Fruit fly (Drosophila melanogaster): ENCODE data around the gene Uch-L5.

The Uch-L5 gene

DNA sequence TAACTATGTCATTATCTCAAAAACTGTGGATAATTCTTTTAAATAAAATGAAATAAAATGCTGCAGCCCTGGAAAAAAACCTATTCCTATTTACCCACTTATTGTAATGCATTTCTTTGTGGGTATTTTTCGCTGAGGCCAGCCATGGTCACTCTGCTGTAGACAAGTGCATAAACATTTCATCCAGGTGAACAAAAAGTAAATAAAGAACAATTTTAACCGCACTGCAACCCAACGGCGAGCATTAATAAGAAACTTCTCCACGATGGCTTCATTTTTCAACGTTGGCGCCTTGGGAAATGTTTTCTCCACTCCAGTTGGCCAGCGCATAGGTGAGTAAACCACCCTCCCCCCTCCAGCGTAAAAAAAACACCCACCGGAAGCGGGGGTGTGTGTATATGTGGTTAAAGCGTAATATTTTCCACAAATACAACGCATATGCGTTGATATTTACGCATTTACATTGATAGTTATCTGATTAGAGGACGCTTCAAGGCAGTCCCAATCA is 30.0 kb downstream of the Uch-L5 start, which contains the start of gene CG3529 (continued):
- no peak for TF ChIP-seq Ets96B (tag; optimal IDR thresholded peaks at IDR 0.05)
- peak; percentile 24 for TF ChIP-seq Smox (GFP tag; optimal IDR thresholded peaks at IDR 0.05)
- no peak for TF ChIP-seq CG32006 (GFP tag; optimal IDR thresholded peaks at IDR 0.05)
- peak; percentile 4 for TF ChIP-seq pdm3 (GFP tag; optimal IDR thresholded peaks at IDR 0.05)
- TF ChIP-seq CG34406 (GFP tag; optimal IDR thresholded peaks at IDR 0.05): no peak
- TF ChIP-seq CG3032 (tag; optimal IDR thresholded peaks at IDR 0.05): peak; percentile 7
- no peak for TF ChIP-seq CG9139 (GFP tag; optimal IDR thresholded peaks at IDR 0.05)
- TF ChIP-seq esn (GFP tag; optimal IDR thresholded peaks at IDR 0.05): peak; percentile 29
- no peak for TF ChIP-seq CG6276 (GFP tag; optimal IDR thresholded peaks at IDR 0.05)
- peak; percentile 26 for TF ChIP-seq lz (GFP tag; optimal IDR thresholded peaks at IDR 0.05)
- peak; percentile 13 for TF ChIP-seq Hr4 (GFP tag; optimal IDR thresholded peaks at IDR 0.05)
- no peak for TF ChIP-seq CG11902 (GFP tag; optimal IDR thresholded peaks at IDR 0.05)
- no peak for TF ChIP-seq CG11762 (GFP tag; optimal IDR thresholded peaks at IDR 0.05; ENCODE audit: insufficient read depth)
- no peak for TF ChIP-seq vri (GFP tag; optimal IDR thresholded peaks at IDR 0.05)
- peak; percentile 8 for TF ChIP-seq OdsH (GFP tag; optimal IDR thresholded peaks at IDR 0.05)

DNA sequence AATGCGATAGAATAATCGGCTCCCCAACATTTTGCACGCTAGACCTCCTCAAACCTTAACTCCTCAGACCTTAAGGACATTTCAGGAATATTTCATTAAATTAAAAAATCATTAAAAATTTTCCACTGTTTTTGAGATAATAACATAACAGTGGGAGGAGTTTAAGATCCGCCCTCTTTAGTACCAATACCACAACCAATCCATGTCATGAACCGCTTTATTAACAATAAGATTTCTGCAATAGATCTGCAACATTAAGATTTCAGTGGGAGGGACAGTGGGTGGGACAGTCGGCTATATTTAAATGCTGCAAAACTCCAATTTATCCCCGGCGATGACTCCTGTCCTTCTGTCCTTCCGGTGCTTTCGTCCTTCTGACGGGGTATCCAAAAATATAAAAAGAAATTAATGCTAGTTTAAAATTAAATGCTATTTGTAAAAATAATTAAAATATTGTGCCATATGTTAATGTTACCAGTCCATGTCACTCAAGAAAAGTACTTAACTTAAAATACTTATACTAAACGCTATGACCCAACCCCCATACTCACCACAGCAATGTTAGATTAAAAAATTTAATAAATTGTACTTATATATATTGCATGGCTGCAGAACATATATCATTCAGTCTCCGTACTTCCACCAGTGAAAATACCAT is 34.0 kb downstream of the Uch-L5 start, which contains the start of gene Srg3:
Srg3 (plus strand) TSS at position 608 of the 658 bp plus-strand sequence.
- TF ChIP-seq CG10631 (GFP tag; optimal IDR thresholded peaks at IDR 0.05) (no peak), fkh (GFP tag; optimal IDR thresholded peaks at IDR 0.05) (no peak), Eip75B (GFP tag; optimal IDR thresholded peaks at IDR 0.05) (no peak), CG9139 (GFP tag; optimal IDR thresholded peaks at IDR 0.05) (no peak), CG34406 (GFP tag; optimal IDR thresholded peaks at IDR 0.05) (no peak), achi (GFP tag; optimal IDR thresholded peaks at IDR 0.05) (no peak), svp (GFP tag) (peak; percentile 68), Hr38 (GFP tag; optimal IDR thresholded peaks at IDR 0.05) (no peak), CG32006 (GFP tag; optimal IDR thresholded peaks at IDR 0.05) (peak; percentile 26), CG16779 (tag; optimal IDR thresholded peaks at IDR 0.05) (no peak)

DNA sequence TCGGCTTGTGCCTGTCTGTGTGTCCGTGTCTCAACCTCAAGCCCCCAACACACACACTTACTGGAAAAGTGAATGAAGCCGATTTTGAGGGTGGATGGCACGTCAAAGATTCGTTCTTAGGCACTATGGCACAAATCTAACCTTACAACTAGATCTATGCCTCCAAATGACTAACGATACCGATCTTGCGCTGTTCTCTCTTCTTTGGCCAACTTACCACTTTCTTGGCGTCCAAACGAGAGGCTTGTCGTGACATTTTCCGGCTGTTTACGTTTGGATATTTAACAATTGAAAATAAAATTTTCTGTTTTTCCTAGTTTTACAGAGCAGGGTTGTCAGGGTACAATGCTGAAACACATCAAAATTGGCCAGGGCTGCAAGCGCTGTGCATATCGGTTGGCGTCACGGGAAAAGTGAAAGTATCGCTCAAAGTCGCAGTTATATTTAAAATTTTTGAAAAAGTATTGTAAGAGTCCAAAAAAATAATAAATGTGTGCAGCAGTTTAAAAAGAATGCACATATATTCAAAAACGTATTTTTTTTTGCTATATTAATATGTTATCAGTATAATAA is 34.8 kb downstream of the Uch-L5 start, which contains the start of the genes Bet3 and Nf-YA:
Bet3 (minus strand) TSS at position 361 of the 573 bp plus-strand sequence.
Nf-YA (minus strand) TSS at position 361 of the 573 bp plus-strand sequence.
- TF ChIP-seq CG9139 (GFP tag; optimal IDR thresholded peaks at IDR 0.05) (no peak), CG3919 (GFP tag; optimal IDR thresholded peaks at IDR 0.05) (no peak), CG10631 (GFP tag; optimal IDR thresholded peaks at IDR 0.05) (peak; percentile 13), net (GFP tag; optimal IDR thresholded peaks at IDR 0.05) (no peak), CG8319 (GFP tag; optimal IDR thresholded peaks at IDR 0.05) (no peak), CG16779 (tag; optimal IDR thresholded peaks at IDR 0.05) (no peak), dsx (GFP tag; optimal IDR thresholded peaks at IDR 0.05; ENCODE audit: poor library complexity, severe bottlenecking) (no peak), pdm3 (GFP tag; optimal IDR thresholded peaks at IDR 0.05) (no peak), acj6 (GFP tag; optimal IDR thresholded peaks at IDR 0.05) (no peak), dac (GFP tag; optimal IDR thresholded peaks at IDR 0.05) (no peak), Met (GFP tag; optimal IDR thresholded peaks at IDR 0.05) (peak; percentile 17), CG6854 (GFP tag; optimal IDR thresholded peaks at IDR 0.05) (no peak), OdsH (GFP tag; optimal IDR thresholded peaks at IDR 0.05) (peak; percentile 29), CG32006 (GFP tag; optimal IDR thresholded peaks at IDR 0.05) (peak; percentile 25), CG31627 (GFP tag; optimal IDR thresholded peaks at IDR 0.05) (peak; percentile 44), Smox (GFP tag; optimal IDR thresholded peaks at IDR 0.05) (no peak), Hr39 (GFP tag; optimal IDR thresholded peaks at IDR 0.05) (peak; percentile 52), topi (GFP tag; optimal IDR thresholded peaks at IDR 0.05) (peak; percentile 32), eg (GFP tag; IDR thresholded peaks at IDR 0.05) (no peak), CG6808 (GFP tag; optimal IDR thresholded peaks at IDR 0.05) (no peak), CG1621 (tag; optimal IDR thresholded peaks at IDR 0.05) (no peak), fd59A (GFP tag; optimal IDR thresholded peaks at IDR 0.05) (no peak), CG7368 (GFP tag; optimal IDR thresholded peaks at IDR 0.05) (no peak), Eip75B (GFP tag; optimal IDR thresholded peaks at IDR 0.05) (no peak), salr (GFP tag; optimal IDR thresholded peaks at IDR 0.05) (no peak), CG11902 (GFP tag; optimal IDR thresholded peaks at IDR 0.05) (no peak), fkh (GFP tag; optimal IDR thresholded peaks at IDR 0.05) (no peak), CG3032 (tag; optimal IDR thresholded peaks at IDR 0.05) (peak; percentile 43), Blimp-1 (GFP tag; optimal IDR thresholded peaks at IDR 0.05) (peak; percentile 99), Eip78C (GFP tag) (peak; percentile 30), CG10669 (GFP tag; optimal IDR thresholded peaks at IDR 0.05) (no peak), achi (GFP tag; optimal IDR thresholded peaks at IDR 0.05) (peak; percentile 31), CG6276 (GFP tag; optimal IDR thresholded peaks at IDR 0.05) (no peak), cyc (GFP tag; optimal IDR thresholded peaks at IDR 0.05) (peak; percentile 39), spab (GFP tag; optimal IDR thresholded peaks at IDR 0.05) (no peak)

All from whole organism, prepupa.